Fruit fly (Drosophila melanogaster) whole organism, embryonic: ENCODE data around the gene CG11608.
A peak's percentile ranks its signal among the peaks of the same experiment; 100 is the strongest.

Experiments used
- Adf1 ChIP-seq: fragments of 200-800 bp; sonication (Bioruptor generic); IDR thresholded peaks from 2 replicates; pipeline ENCODE4 v1.3.6; 2022; ENCODE audit warnings: missing biosample characterization, missing genetic modification characterization
- Atf6 ChIP-seq: fragments of 200-800 bp; sonication (Bioruptor generic); IDR thresholded peaks from 2 replicates; pipeline ENCODE4 v1.3.6; 2022; ENCODE audit warnings: missing biosample characterization, missing genetic modification characterization
- B-H2 ChIP-seq: fragments of 200-800 bp; sonication (Bioruptor generic); optimal IDR thresholded peaks from 2 replicates; lab custom pipeline; 2018; ENCODE audit warnings: missing biosample characterization, mild to moderate bottlenecking, missing genetic modification characterization
- BtbVII ChIP-seq: fragments of 200-800 bp; sonication (Bioruptor generic); optimal IDR thresholded peaks from 3 replicates; lab custom pipeline; 2017; ENCODE audit warnings: missing biosample characterization, mild to moderate bottlenecking, missing genetic modification characterization
- C15 ChIP-seq: fragments of 200-800 bp; sonication (Bioruptor generic); IDR thresholded peaks from 3 replicates; pipeline ENCODE4 v1.3.6; 2022; ENCODE audit warnings: missing biosample characterization, missing genetic modification characterization
- CG10209 ChIP-seq: fragments of 200-800 bp; sonication (Bioruptor generic); optimal IDR thresholded peaks from 3 replicates; lab custom pipeline; 2017; ENCODE audit warnings: missing biosample characterization, mild to moderate bottlenecking, missing genetic modification characterization, missing genetic modification reagents
- CG11504 ChIP-seq: fragments of 200-800 bp; sonication (Bioruptor generic); optimal IDR thresholded peaks from 3 replicates; lab custom pipeline; 2019; ENCODE audit warnings: missing biosample characterization, mild to moderate bottlenecking, missing genetic modification characterization, moderate library complexity
- CG11560 ChIP-seq: fragments of 200-800 bp; sonication (Bioruptor generic); IDR thresholded peaks from 3 replicates; pipeline ENCODE4 v1.3.6; 2022; ENCODE audit warnings: missing biosample characterization, missing genetic modification characterization
- CG12071 ChIP-seq: fragments of 200-800 bp; sonication (Bioruptor generic); optimal IDR thresholded peaks from 3 replicates; lab custom pipeline; 2018; ENCODE audit warnings: missing biosample characterization, mild to moderate bottlenecking, missing genetic modification characterization
- CG12391 ChIP-seq: fragments of 200-800 bp; sonication (Bioruptor generic); optimal IDR thresholded peaks from 3 replicates; lab custom pipeline; 2018; ENCODE audit warnings: missing biosample characterization, mild to moderate bottlenecking, missing genetic modification characterization, moderate library complexity
- CG12659 ChIP-seq: fragments of 200-800 bp; sonication (Bioruptor generic); optimal IDR thresholded peaks from 3 replicates; lab custom pipeline; 2017; ENCODE audit warnings: mild to moderate bottlenecking, missing biosample characterization, missing genetic modification reagents, missing genetic modification characterization
- CG12769 ChIP-seq: fragments of 200-800 bp; sonication (Bioruptor generic); optimal IDR thresholded peaks from 2 replicates; lab custom pipeline; 2019; ENCODE audit warnings: missing biosample characterization, mild to moderate bottlenecking, missing genetic modification characterization, moderate library complexity
- CG13287 ChIP-seq: fragments of 200-800 bp; sonication (Bioruptor generic); IDR thresholded peaks from 2 replicates; pipeline ENCODE4 v1.3.6; 2022; ENCODE audit warnings: missing biosample characterization, missing genetic modification characterization; ENCODE audit not compliant: partially characterized antibody
- CG13424 ChIP-seq: fragments of 200-800 bp; sonication (Bioruptor generic); optimal IDR thresholded peaks from 2 replicates; lab custom pipeline; 2019; ENCODE audit warnings: missing biosample characterization, mild to moderate bottlenecking, missing genetic modification characterization, moderate library complexity
- CG15514 ChIP-seq: fragments of 200-800 bp; sonication (Bioruptor generic); optimal IDR thresholded peaks from 3 replicates; lab custom pipeline; 2017; ENCODE audit warnings: missing biosample characterization, missing genetic modification characterization, mild to moderate bottlenecking, moderate library complexity, missing genetic modification reagents
- CG2120 ChIP-seq: fragments of 200-800 bp; sonication (Bioruptor generic); optimal IDR thresholded peaks from 3 replicates; lab custom pipeline; 2016; ENCODE audit warnings: missing biosample characterization, missing genetic modification characterization
- CG2875 ChIP-seq: fragments of 200-800 bp; sonication (Bioruptor generic); optimal IDR thresholded peaks from 2 replicates; lab custom pipeline; 2017; ENCODE audit warnings: missing biosample characterization, mild to moderate bottlenecking, missing genetic modification characterization, missing genetic modification reagents
- CG32532 ChIP-seq: fragments of 200-800 bp; sonication (Bioruptor generic); IDR thresholded peaks from 2 replicates; pipeline ENCODE4 v1.3.6; 2022; ENCODE audit warnings: missing biosample characterization, missing genetic modification characterization
- CG4404 ChIP-seq: fragments of 200-800 bp; sonication (Bioruptor generic); IDR thresholded peaks from 2 replicates; pipeline ENCODE4 v1.3.6; 2022; ENCODE audit warnings: missing biosample characterization, missing genetic modification characterization
- CG6813 ChIP-seq: fragments of 200-800 bp; sonication (Bioruptor generic); optimal IDR thresholded peaks from 2 replicates; lab custom pipeline; 2017; ENCODE audit warnings: missing biosample characterization, missing genetic modification characterization, mild to moderate bottlenecking, moderate library complexity, missing genetic modification reagents
- CG6854 ChIP-seq: fragments of 200-800 bp; sonication (Bioruptor generic); optimal IDR thresholded peaks from 3 replicates; lab custom pipeline; 2017; ENCODE audit warnings: missing biosample characterization, mild to moderate bottlenecking, missing genetic modification characterization
- CG7786 ChIP-seq: fragments of 200-800 bp; sonication (Bioruptor generic); optimal IDR thresholded peaks from 2 replicates; lab custom pipeline; 2016; ENCODE audit warnings: missing biosample characterization, missing genetic modification characterization
- CG8089 ChIP-seq: fragments of 200-800 bp; sonication (Bioruptor generic); optimal IDR thresholded peaks from 3 replicates; lab custom pipeline; 2016; ENCODE audit warnings: missing biosample characterization, missing genetic modification characterization
- CG8290 ChIP-seq, 3 experiments: fragments of 200-800 bp; sonication (Bioruptor generic); optimal IDR thresholded peaks; 2 replicates each; lab custom pipeline; 2016 to 2019; ENCODE audit warnings: missing biosample characterization in 3 of 3, missing genetic modification characterization in 3 of 3, mild to moderate bottlenecking in 2 of 3, moderate library complexity in 1 of 3
- CG8359 ChIP-seq: fragments of 200-800 bp; sonication (Bioruptor generic); optimal IDR thresholded peaks from 2 replicates; lab custom pipeline; 2017; ENCODE audit warnings: missing biosample characterization, mild to moderate bottlenecking, missing genetic modification characterization, borderline replicate concordance
- CrebB ChIP-seq: fragments of 200-800 bp; sonication (Bioruptor generic); optimal IDR thresholded peaks from 3 replicates; lab custom pipeline; 2018; ENCODE audit warnings: missing biosample characterization, mild to moderate bottlenecking, missing genetic modification characterization
- Dad ChIP-seq: fragments of 200-800 bp; sonication (Bioruptor generic); optimal IDR thresholded peaks from 3 replicates; lab custom pipeline; 2016; ENCODE audit warnings: missing biosample characterization, missing genetic modification characterization
- Dip3 ChIP-seq: fragments of 200-800 bp; sonication (Bioruptor generic); optimal IDR thresholded peaks from 3 replicates; lab custom pipeline; 2016; ENCODE audit warnings: missing biosample characterization, missing genetic modification characterization
- Drgx ChIP-seq: fragments of 200-800 bp; sonication (Bioruptor generic); IDR thresholded peaks from 2 replicates; pipeline ENCODE4 v1.3.6; 2022; ENCODE audit warnings: missing biosample characterization, missing genetic modification characterization
- H2.0 ChIP-seq: fragments of 200-800 bp; sonication (Bioruptor generic); IDR thresholded peaks from 2 replicates; pipeline ENCODE4 v1.3.6; 2022; ENCODE audit warnings: missing biosample characterization, missing genetic modification characterization
- Hey ChIP-seq: fragments of 200-800 bp; sonication (Bioruptor generic); optimal IDR thresholded peaks from 3 replicates; lab custom pipeline; 2018; ENCODE audit warnings: missing biosample characterization, mild to moderate bottlenecking, missing genetic modification characterization
- Hmr ChIP-seq: fragments of 200-800 bp; sonication (Bioruptor generic); optimal IDR thresholded peaks from 3 replicates; lab custom pipeline; 2017; ENCODE audit warnings: mild to moderate bottlenecking, missing biosample characterization, missing genetic modification reagents, missing genetic modification characterization
- MBD-R2 ChIP-seq: fragments of 200-800 bp; sonication (Bioruptor generic); IDR thresholded peaks from 2 replicates; pipeline ENCODE4 v1.3.6; 2022; ENCODE audit warnings: missing biosample characterization, missing genetic modification characterization
- Med ChIP-seq: fragments of 200-800 bp; sonication (Bioruptor generic); peaks from one replicate; lab custom pipeline; 2016; ENCODE audit warnings: missing biosample characterization, missing genetic modification characterization, mild to moderate bottlenecking, inconsistent platforms, moderate library complexity
- Meics ChIP-seq: fragments of 200-800 bp; sonication (Bioruptor generic); optimal IDR thresholded peaks from 2 replicates; lab custom pipeline; 2017; ENCODE audit warnings: missing biosample characterization, mild to moderate bottlenecking, missing genetic modification characterization
- abd-A ChIP-seq: fragments of 200-800 bp; sonication (Bioruptor generic); optimal IDR thresholded peaks from 3 replicates; lab custom pipeline; 2019; ENCODE audit warnings: missing biosample characterization, mild to moderate bottlenecking, missing genetic modification characterization, moderate library complexity
- al ChIP-seq: fragments of 200-800 bp; sonication (Bioruptor generic); IDR thresholded peaks from 2 replicates; pipeline ENCODE4 v1.3.6; 2022; ENCODE audit warnings: missing biosample characterization, missing genetic modification characterization
- bcd ChIP-seq: fragments of 200-800 bp; sonication (Bioruptor generic); optimal IDR thresholded peaks from 2 replicates; lab custom pipeline; 2017; ENCODE audit warnings: missing biosample characterization, mild to moderate bottlenecking, missing genetic modification characterization
- caup ChIP-seq: fragments of 200-800 bp; sonication (Bioruptor generic); optimal IDR thresholded peaks from 3 replicates; lab custom pipeline; 2017; ENCODE audit warnings: missing biosample characterization, mild to moderate bottlenecking, missing genetic modification characterization, moderate library complexity; ENCODE audit not compliant: severe bottlenecking
- chm ChIP-seq: fragments of 200-800 bp; sonication (Bioruptor generic); IDR thresholded peaks from 2 replicates; pipeline ENCODE4 v1.3.6; 2022; ENCODE audit warnings: missing biosample characterization, missing genetic modification characterization
- dysf ChIP-seq: fragments of 200-800 bp; sonication (Bioruptor generic); IDR thresholded peaks from 3 replicates; pipeline ENCODE4 v1.3.6; 2022; ENCODE audit warnings: missing biosample characterization, missing genetic modification characterization
- gce ChIP-seq: fragments of 200-800 bp; sonication (Bioruptor generic); IDR thresholded peaks from 3 replicates; pipeline ENCODE4 v1.3.6; 2022; ENCODE audit warnings: missing biosample characterization, missing genetic modification characterization
- lilli ChIP-seq: fragments of 200-800 bp; sonication (Bioruptor generic); optimal IDR thresholded peaks from 3 replicates; lab custom pipeline; 2016; ENCODE audit warnings: missing biosample characterization, missing genetic modification characterization
- mirr ChIP-seq: fragments of 200-800 bp; sonication (Bioruptor generic); optimal IDR thresholded peaks from 3 replicates; lab custom pipeline; 2018; ENCODE audit warnings: missing biosample characterization, mild to moderate bottlenecking, missing genetic modification characterization
- pho ChIP-seq: fragments of 200-800 bp; sonication (Bioruptor generic); optimal IDR thresholded peaks from 2 replicates; lab custom pipeline; 2016; ENCODE audit warnings: missing biosample characterization, missing genetic modification characterization
- scrt ChIP-seq: fragments of 200-800 bp; sonication (Bioruptor generic); optimal IDR thresholded peaks from 2 replicates; lab custom pipeline; 2018; ENCODE audit warnings: missing biosample characterization, mild to moderate bottlenecking, missing genetic modification characterization, moderate library complexity
- stwl ChIP-seq: fragments of 200-800 bp; sonication (Bioruptor generic); optimal IDR thresholded peaks from 3 replicates; lab custom pipeline; 2018; ENCODE audit warnings: missing biosample characterization, mild to moderate bottlenecking, missing genetic modification characterization, moderate library complexity
- sug ChIP-seq: fragments of 200-800 bp; optimal IDR thresholded peaks from 2 replicates; lab custom pipeline; 2019; ENCODE audit warnings: missing biosample characterization, mild to moderate bottlenecking, missing genetic modification characterization, moderate library complexity
- trh ChIP-seq: fragments of 200-800 bp; sonication (Bioruptor generic); optimal IDR thresholded peaks from 2 replicates; lab custom pipeline; 2016; ENCODE audit warnings: missing biosample characterization, missing genetic modification characterization

The CG11608 gene

dm6 chr3R:12656946-12657566, 18.8 kb downstream of the CG11608 start (continued):
- TF ChIP-seq CG2120 (GFP tag; lab: Kevin White, UChicago) = peak; percentile 64
- no peak for TF ChIP-seq sug (tag; lab: Kevin White, UChicago)
- TF ChIP-seq Med (GFP tag; lab: Kevin White, UChicago) = peak; percentile 71
- TF ChIP-seq mirr (GFP tag; lab: Kevin White, UChicago) = peak; percentile 27
- TF ChIP-seq MBD-R2 (GFP tag; lab: Robert Waterston, UW) = 0 out of 2 replicates have a peak, but pooled peaks have one; percentile 7
- TF ChIP-seq dysf (GFP tag; lab: Robert Waterston, UW) = peak; percentile 27; the same call in 1 of the 3 replicates
- no peak for TF ChIP-seq CG8359 (GFP tag; lab: Kevin White, UChicago)
- no peak for TF ChIP-seq CG11560 (tag; lab: Robert Waterston, UW)
- no peak for TF ChIP-seq scrt (GFP tag; lab: Kevin White, UChicago)
- TF ChIP-seq CG8290 (GFP tag; optimal IDR thresholded peaks at IDR 0.05; lab: Kevin White, UChicago) = no peak
- peak in 1 of 2 experiments; percentile 60 for TF ChIP-seq CG8290 (tag; optimal IDR thresholded peaks at IDR 0.05; lab: Kevin White, UChicago)
- peak; percentile 62 for TF ChIP-seq caup (GFP tag; lab: Kevin White, UChicago)
- no peak for TF ChIP-seq CG11504 (tag; lab: Kevin White, UChicago)
- TF ChIP-seq CG32532 = 0 out of 2 replicates have a peak, but pooled peaks have one; percentile 5
- TF ChIP-seq trh = no peak
- TF ChIP-seq CG13287 (GFP tag; lab: Robert Waterston, UW) = no peak
- TF ChIP-seq CG2875 (GFP tag; lab: Kevin White, UChicago) = no peak
- TF ChIP-seq gce (GFP tag; lab: Robert Waterston, UW) = no peak
- TF ChIP-seq al = peak; percentile 47; the same call in 1 of the 2 replicates
- TF ChIP-seq Meics (GFP tag; lab: Kevin White, UChicago) = peak; percentile 30
- peak; percentile 43 for TF ChIP-seq BtbVII (GFP tag; lab: Kevin White, UChicago)
- peak; percentile 51 for TF ChIP-seq CG15514 (GFP tag; lab: Kevin White, UChicago)
- TF ChIP-seq Adf1 (GFP tag; lab: Robert Waterston, UW) = no peak
- no peak for TF ChIP-seq CG8089
- peak; percentile 29 for TF ChIP-seq B-H2
- no peak for TF ChIP-seq chm (GFP tag; lab: Robert Waterston, UW)
- peak; percentile 10 for TF ChIP-seq CG10209
- TF ChIP-seq CG12769 (tag; lab: Kevin White, UChicago) = peak; percentile 20
- no peak for TF ChIP-seq stwl (tag; lab: Kevin White, UChicago)
- peak; percentile 16 for TF ChIP-seq CG7786
- no peak for TF ChIP-seq Dad
- TF ChIP-seq H2.0 = no peak
- peak; percentile 12 for TF ChIP-seq abd-A (tag; lab: Kevin White, UChicago)
- no peak for TF ChIP-seq Drgx (GFP tag; lab: Robert Waterston, UW)
- peak; percentile 28 for TF ChIP-seq CG6854 (GFP tag; lab: Kevin White, UChicago)
- TF ChIP-seq CrebB (tag; lab: Kevin White, UChicago) = no peak
- no peak for TF ChIP-seq bcd (GFP tag; lab: Kevin White, UChicago)
- no peak for TF ChIP-seq CG4404 (GFP tag; lab: Robert Waterston, UW)
- peak; percentile 52 for TF ChIP-seq CG12071 (GFP tag; lab: Kevin White, UChicago)
- TF ChIP-seq lilli = no peak
- TF ChIP-seq pho (GFP tag; lab: Kevin White, UChicago) = peak; percentile 13
- TF ChIP-seq CG6813 = peak; percentile 42
- TF ChIP-seq Hey = no peak
- peak; percentile 63 for TF ChIP-seq Hmr (GFP tag; lab: Kevin White, UChicago)
- peak; percentile 21 for TF ChIP-seq Dip3 (GFP tag; lab: Kevin White, UChicago)
- peak; percentile 8 for TF ChIP-seq CG13424
- TF ChIP-seq CG12659 (GFP tag; lab: Kevin White, UChicago) = peak; percentile 12
- TF ChIP-seq Atf6 (GFP tag; lab: Robert Waterston, UW) = peak; percentile 38
- no peak for TF ChIP-seq C15
- no peak for TF ChIP-seq CG12391 (tag; lab: Kevin White, UChicago)
